Worm (Caenorhabditis elegans) whole organism, young adult: Measurements from ENCODE around the gene syx-4.
A peak's percentile ranks its signal among the peaks of the same experiment; 100 is the strongest.

Experiments used
- B0035.1 ChIP-seq: sonication (generic microtip); optimal IDR thresholded peaks from 2 replicates; lab custom pipeline; 2016; ENCODE audit warnings: missing genetic modification characterization, mild to moderate bottlenecking, missing compliant biosample characterization, missing genotype, missing genetic modification reagents
- F55B11.4 ChIP-seq: sonication (generic microtip); optimal IDR thresholded peaks from 2 replicates; lab custom pipeline; 2016; ENCODE audit warnings: missing compliant biosample characterization, missing genetic modification characterization, borderline replicate concordance; ENCODE audit not compliant: insufficient read depth
- F57A8.1 ChIP-seq: fragments of 200-800 bp; sonication (Bioruptor generic); optimal IDR thresholded peaks from 2 replicates; lab custom pipeline; 2018; ENCODE audit warnings: mild to moderate bottlenecking, missing genetic modification characterization, moderate library complexity, missing compliant biosample characterization
- K12H6.12 ChIP-seq: fragments of 200-800 bp; sonication (Bioruptor generic); optimal IDR thresholded peaks from 2 replicates; lab custom pipeline; 2018; ENCODE audit warnings: mild to moderate bottlenecking, missing genetic modification characterization, missing compliant biosample characterization
- Y53G8AR.9 ChIP-seq: fragments of 200-800 bp; sonication (Bioruptor generic); conservative IDR thresholded peaks from 2 replicates; pipeline ENCODE4 v1.3.6; 2022; ENCODE audit warnings: missing genetic modification reagents, missing genetic modification characterization, missing compliant biosample characterization
- akir-1 ChIP-seq: fragments of 200-800 bp; sonication (Bioruptor generic); optimal IDR thresholded peaks from 2 replicates; lab custom pipeline; 2018; ENCODE audit warnings: mild to moderate bottlenecking, missing genetic modification characterization, moderate library complexity, missing compliant biosample characterization
- ama-1 ChIP-seq, 3 experiments: fragments of 150-350 bp in 1 of 3; sonication (generic microtip) in 2 of 3; optimal IDR thresholded peaks; 2 replicates each; lab custom pipeline; 2014 to 2018; ENCODE audit warnings: missing biosample characterization in 2 of 3, missing genetic modification characterization in 2 of 3, missing genetic modification reagents in 2 of 3
- atf-7 ChIP-seq: sonication (generic microtip); optimal IDR thresholded peaks from 2 replicates; lab custom pipeline; 2017; ENCODE audit warnings: mild to moderate bottlenecking, missing genetic modification characterization, missing compliant biosample characterization
- attf-6 ChIP-seq: fragments of 200-800 bp; sonication (Bioruptor generic); IDR thresholded peaks from 2 replicates; pipeline ENCODE4 v1.3.6; 2022; ENCODE audit warnings: missing genetic modification reagents, missing genetic modification characterization, missing compliant biosample characterization
- cebp-1 ChIP-seq, 2 experiments: fragments of 200-800 bp in 1 of 2; sonication (Bioruptor generic) in 1 of 2; sonication (generic microtip) in 1 of 2; IDR thresholded peaks in 1 of 2; optimal IDR thresholded peaks in 1 of 2; 2 replicates each; pipeline versions ENCODE4 v1.3.6 to Lab custom; 2017 to 2022; ENCODE audit warnings: missing compliant biosample characterization in 2 of 2, missing genetic modification characterization in 2 of 2, mild to moderate bottlenecking in 1 of 2, missing genetic modification reagents in 1 of 2, moderate library complexity in 1 of 2
- ceh-79 ChIP-seq: sonication (generic microtip); optimal IDR thresholded peaks from 2 replicates; lab custom pipeline; 2017; ENCODE audit warnings: mild to moderate bottlenecking, missing genetic modification characterization, missing compliant biosample characterization
- ceh-91 ChIP-seq: fragments of 200-800 bp; sonication (Bioruptor generic); IDR thresholded peaks from 2 replicates; pipeline ENCODE4 v1.3.6; 2022; ENCODE audit warnings: missing genetic modification reagents, missing genetic modification characterization, missing compliant biosample characterization
- dox-1 ChIP-seq: fragments of 200-800 bp; sonication (Bioruptor generic); IDR thresholded peaks from 2 replicates; pipeline ENCODE4 v1.3.6; 2022; ENCODE audit warnings: missing genetic modification reagents, missing genetic modification characterization, missing compliant biosample characterization
- dpff-1 ChIP-seq: sonication (generic microtip); optimal IDR thresholded peaks from 2 replicates; lab custom pipeline; 2017; ENCODE audit warnings: mild to moderate bottlenecking, missing genetic modification characterization, missing compliant biosample characterization
- egl-18 ChIP-seq: fragments of 200-800 bp; sonication (Bioruptor generic); IDR thresholded peaks from 2 replicates; pipeline ENCODE4 v1.3.6; 2022; ENCODE audit warnings: missing genetic modification reagents, missing genetic modification characterization, missing compliant biosample characterization
- ets-4 ChIP-seq: fragments of 200-800 bp; sonication (Bioruptor generic); optimal IDR thresholded peaks from 2 replicates; lab custom pipeline; 2018; ENCODE audit warnings: mild to moderate bottlenecking, missing genetic modification characterization, missing compliant biosample characterization
- let-607 ChIP-seq, 2 experiments: fragments of 200-800 bp in 1 of 2; sonication (Bioruptor generic) in 1 of 2; sonication (generic microtip) in 1 of 2; optimal IDR thresholded peaks; 2 replicates each; lab custom pipeline; 2016 to 2018; ENCODE audit warnings: mild to moderate bottlenecking in 2 of 2, missing compliant biosample characterization in 2 of 2, missing genetic modification characterization in 2 of 2, moderate library complexity in 2 of 2, missing genotype in 1 of 2
- lin-26 ChIP-seq: fragments of 200-800 bp; sonication (Bioruptor generic); IDR thresholded peaks from 2 replicates; pipeline ENCODE4 v1.3.6; 2022; ENCODE audit warnings: missing genetic modification reagents, missing genetic modification characterization, missing compliant biosample characterization
- lin-54 ChIP-seq: fragments of 200-800 bp; sonication (Bioruptor generic); optimal IDR thresholded peaks from 2 replicates; lab custom pipeline; 2018; ENCODE audit warnings: mild to moderate bottlenecking, missing genetic modification characterization, missing compliant biosample characterization
- madf-3 ChIP-seq: fragments of 200-800 bp; sonication (Bioruptor generic); IDR thresholded peaks from 2 replicates; pipeline ENCODE4 v1.3.6; 2022; ENCODE audit warnings: missing genetic modification reagents, missing genetic modification characterization, missing compliant biosample characterization
- mes-4 ChIP-seq: sonication (generic microtip); optimal IDR thresholded peaks from 2 replicates; lab custom pipeline; 2016; ENCODE audit warnings: missing genotype, missing genetic modification characterization, missing compliant biosample characterization
- nfyb-1 ChIP-seq: fragments of 200-800 bp; sonication (Bioruptor generic); IDR thresholded peaks from 2 replicates; pipeline ENCODE4 v1.3.6; 2022; ENCODE audit warnings: missing genetic modification reagents, missing genetic modification characterization, missing compliant biosample characterization
- nhr-27 ChIP-seq: fragments of 200-800 bp; sonication (Bioruptor generic); optimal IDR thresholded peaks from 2 replicates; lab custom pipeline; 2018; ENCODE audit warnings: mild to moderate bottlenecking, missing genetic modification characterization, moderate library complexity, missing compliant biosample characterization
- nhr-80 ChIP-seq: sonication (generic microtip); optimal IDR thresholded peaks from 2 replicates; lab custom pipeline; 2016; ENCODE audit warnings: missing genetic modification characterization, missing compliant biosample characterization
- pha-4 ChIP-seq: fragments of 150-350 bp; sonication (generic microtip); optimal IDR thresholded peaks from 2 replicates; lab custom pipeline; 2014; ENCODE audit warnings: missing biosample characterization, missing genetic modification reagents, missing genetic modification characterization
- sea-2 ChIP-seq: fragments of 200-800 bp; sonication (Bioruptor generic); IDR thresholded peaks from 2 replicates; pipeline ENCODE4 v1.3.6; 2022; ENCODE audit warnings: missing genetic modification characterization, missing compliant biosample characterization
- snpc-3.4 ChIP-seq: sonication (generic microtip); optimal IDR thresholded peaks from 2 replicates; lab custom pipeline; 2017; ENCODE audit warnings: missing genetic modification characterization, mild to moderate bottlenecking, missing compliant biosample characterization, antibody characterized with exemption, moderate library complexity, missing genotype, missing genetic modification reagents
- snpc-4 ChIP-seq, 5 experiments: fragments of 150-350 bp in 1 of 5; sonication (generic microtip) in 4 of 5; optimal IDR thresholded peaks; 2 replicates each; lab custom pipeline; 2014 to 2018; ENCODE audit warnings: missing genetic modification characterization in 5 of 5, missing biosample characterization in 3 of 5, antibody characterized with exemption in 2 of 5, mild to moderate bottlenecking in 2 of 5, missing compliant biosample characterization in 2 of 5, missing genotype in 2 of 5, moderate library complexity in 2 of 5, missing genetic modification reagents in 1 of 5
- tbp1 ChIP-seq: fragments of 200-800 bp; sonication (Bioruptor generic); optimal IDR thresholded peaks from 2 replicates; lab custom pipeline; 2018; ENCODE audit warnings: mild to moderate bottlenecking, missing genetic modification characterization, missing compliant biosample characterization

syx-4 gene

DNA sequence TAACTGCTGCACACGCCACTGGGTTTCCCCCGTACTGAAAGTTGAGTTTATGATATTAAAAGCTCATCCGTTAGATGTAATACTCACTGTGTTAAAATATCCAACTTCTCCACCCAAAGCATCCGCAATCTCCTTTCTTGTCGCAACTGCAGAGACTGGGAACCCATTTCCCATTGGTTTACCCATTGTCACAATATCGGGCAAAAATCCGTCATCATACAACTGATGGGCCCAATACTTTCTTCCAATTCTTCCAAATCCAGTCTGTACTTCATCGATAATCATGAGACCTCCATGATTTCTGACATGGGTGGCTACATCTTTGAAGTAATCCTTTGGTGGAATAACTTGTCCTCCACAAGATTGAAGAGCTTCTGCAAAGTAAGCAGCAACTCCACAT is 7.2 kb upstream of the syx-4 start:
- no peak for TF ChIP-seq dox-1
- TF ChIP-seq sea-2 (GFP tag; lab: Robert Waterston, UW): no peak
- TF ChIP-seq ceh-91 (GFP tag; lab: Robert Waterston, UW): no peak
- TF ChIP-seq pha-4 (tag; lab: Kevin White, UChicago): no peak
- no peak for TF ChIP-seq madf-3 (GFP tag; lab: Robert Waterston, UW)
- no peak for TF ChIP-seq mes-4 (tag; lab: Kevin White, UChicago)
- no peak for TF ChIP-seq Y53G8AR.9 (GFP tag; lab: Robert Waterston, UW)
- no peak for TF ChIP-seq F55B11.4 (tag; lab: Kevin White, UChicago)
- no peak for TF ChIP-seq lin-54

DNA sequence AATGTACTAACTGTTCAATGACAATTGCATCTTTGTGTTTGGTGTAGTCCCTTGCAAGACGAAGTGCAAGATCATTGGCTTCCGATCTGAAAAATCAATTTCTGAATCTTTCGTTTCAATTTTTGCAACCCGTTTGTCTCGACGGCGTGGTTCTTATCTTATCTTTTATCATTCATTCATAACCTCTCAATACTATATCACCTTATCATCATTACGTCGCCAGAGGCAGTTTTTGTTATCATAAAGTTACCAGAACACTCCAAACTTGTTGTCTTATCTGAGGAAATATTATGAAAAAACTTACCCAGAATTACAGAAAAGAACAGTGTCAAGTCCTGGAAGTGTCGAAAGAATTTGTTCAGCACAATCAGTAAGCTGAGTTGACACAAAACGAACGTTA is 6.5 kb upstream of the syx-4 start:
- TF ChIP-seq sea-2 (GFP tag; lab: Robert Waterston, UW) (no peak), F57A8.1 (GFP tag; lab: Kevin White, UChicago) (no peak), nhr-80 (tag; lab: Kevin White, UChicago) (peak; percentile 56), cebp-1 (GFP tag; IDR thresholded peaks at IDR 0.05; lab: Robert Waterston, UW) (no peak), cebp-1 (tag; optimal IDR thresholded peaks at IDR 0.05; lab: Kevin White, UChicago) (no peak), akir-1 (GFP tag; lab: Kevin White, UChicago) (no peak), snpc-3.4 (tag; lab: Kevin White, UChicago) (no peak)

DNA sequence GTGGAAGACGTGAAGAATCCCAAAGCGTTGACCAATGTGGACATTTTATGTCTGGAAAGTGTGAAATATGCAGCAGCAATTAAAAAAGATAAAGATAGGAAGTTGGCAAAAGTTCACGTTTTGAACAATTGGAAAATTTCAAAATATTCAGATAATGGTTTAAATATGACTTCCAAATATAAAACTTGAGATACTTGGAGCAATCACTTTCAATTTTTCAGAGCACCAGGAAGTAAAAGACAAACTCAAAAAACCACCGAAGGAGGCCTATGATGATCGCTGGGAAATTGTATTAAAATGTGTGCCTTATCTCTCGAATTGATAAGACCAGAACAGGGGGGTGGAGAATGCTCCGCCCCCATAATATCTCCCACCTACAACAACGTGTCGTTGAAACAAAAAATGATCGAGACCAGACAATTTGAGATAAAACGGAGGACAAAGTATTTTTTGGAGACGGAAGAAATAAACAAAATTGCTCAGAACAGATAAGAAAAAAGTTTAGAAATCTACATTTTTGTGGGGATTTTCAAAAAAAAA is 5.3 kb upstream of the syx-4 start, which contains the start of gene eppl-1:
Gene eppl-1, minus strand, starts transcription at position 51 of the 540 bp plus-strand sequence.
- TF ChIP-seq atf-7 (tag; lab: Kevin White, UChicago) (no peak), nhr-80 (tag; lab: Kevin White, UChicago) (peak; percentile 31)

DNA sequence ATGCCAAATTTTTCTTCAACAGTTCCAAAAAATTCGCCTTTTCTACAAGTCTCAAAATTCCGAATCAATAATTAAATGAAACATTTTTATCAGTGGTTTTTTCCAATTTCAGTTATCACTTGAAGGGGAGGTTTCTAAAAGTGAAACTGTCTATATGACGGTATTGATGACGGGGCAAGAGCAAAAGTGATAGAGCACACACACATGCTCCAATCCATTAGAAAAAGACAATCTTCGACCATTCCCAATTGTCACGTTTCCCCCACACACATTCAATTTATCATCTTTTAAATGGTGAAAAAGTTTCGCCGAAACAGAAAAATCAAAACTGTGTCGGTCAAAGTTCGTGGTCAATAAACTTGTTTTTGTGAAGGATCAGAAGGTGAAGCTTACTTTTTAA is 3.9 kb upstream of the syx-4 start:
- TF ChIP-seq tbp1 (GFP tag; lab: Kevin White, UChicago): peak; percentile 25
- peak in 1 of 2 experiments; percentile 48 for TF ChIP-seq let-607 (tag; optimal IDR thresholded peaks at IDR 0.05; lab: Kevin White, UChicago)
- no peak for TF ChIP-seq K12H6.12 (tag; lab: Kevin White, UChicago)
- TF ChIP-seq nfyb-1 (GFP tag; lab: Robert Waterston, UW): 0 out of 2 replicates have a peak, but pooled peaks have one; percentile 25
- TF ChIP-seq dpff-1 (tag; lab: Kevin White, UChicago): no peak
- no peak for TF ChIP-seq snpc-4 (GFP tag; optimal IDR thresholded peaks at IDR 0.05; lab: Kevin White, UChicago)
- no peak for TF ChIP-seq snpc-4 (tag; optimal IDR thresholded peaks at IDR 0.05; lab: Kevin White, UChicago)
- TF ChIP-seq B0035.1: no peak
- TF ChIP-seq ets-4 (GFP tag; lab: Kevin White, UChicago): no peak
- TF ChIP-seq atf-7 (tag; lab: Kevin White, UChicago): peak; percentile 26
- TF ChIP-seq nhr-80 (tag; lab: Kevin White, UChicago): peak; percentile 86
- TF ChIP-seq ama-1 (optimal IDR thresholded peaks at IDR 0.05; lab: Kevin White, UChicago): no peak
- no peak for TF ChIP-seq ama-1 (GFP tag; optimal IDR thresholded peaks at IDR 0.05; lab: Kevin White, UChicago)
- TF ChIP-seq attf-6 (GFP tag; lab: Robert Waterston, UW): no peak
- TF ChIP-seq nhr-27 (tag; lab: Kevin White, UChicago): no peak
- TF ChIP-seq, all 124 proteins: peak for 5

DNA sequence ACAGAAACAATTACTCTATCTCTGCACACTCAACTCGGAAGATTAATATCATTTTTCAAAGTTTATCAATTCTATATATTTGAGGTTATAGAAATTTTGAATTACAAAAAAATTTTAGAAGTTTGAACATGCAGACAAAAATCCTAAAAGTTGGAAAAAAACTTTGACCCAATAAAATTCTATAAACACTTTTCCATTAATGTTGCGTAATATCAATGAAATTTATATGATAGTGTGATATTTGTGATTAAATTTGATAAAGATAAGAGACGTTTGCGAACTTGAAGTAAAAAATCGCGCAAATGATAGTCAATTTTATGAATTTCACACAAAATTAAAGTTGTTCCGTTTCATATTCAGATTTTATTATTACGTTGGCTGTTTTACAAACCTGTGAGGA is 3.0 kb upstream of the syx-4 start:
- TF ChIP-seq nhr-80 (tag; lab: Kevin White, UChicago): peak; percentile 3
- TF ChIP-seq lin-26 (GFP tag; lab: Robert Waterston, UW): no peak
- TF ChIP-seq egl-18: no peak
- TF ChIP-seq ceh-79 (tag; lab: Kevin White, UChicago): no peak
